Worm (Caenorhabditis elegans) whole organism, L1 larva: ENCODE results near the gene AH9.1.

ENCODE experiments used
- blmp-1 ChIP-seq: fragments of 150-350 bp; optimal IDR thresholded peaks from 2 replicates; lab custom pipeline; 2014; ENCODE audit warnings: missing biosample characterization, missing genetic modification characterization
- ceh-90 ChIP-seq: sonication (generic microtip); optimal IDR thresholded peaks from 2 replicates; lab custom pipeline; 2016; ENCODE audit warnings: missing genetic modification characterization, missing compliant biosample characterization
- ces-1 ChIP-seq: fragments of 150-350 bp; optimal IDR thresholded peaks from 2 replicates; lab custom pipeline; 2014; ENCODE audit warnings: missing biosample characterization, missing genetic modification reagents, missing genetic modification characterization
- dsc-1 ChIP-seq: sonication (generic microtip); optimal IDR thresholded peaks from 2 replicates; lab custom pipeline; 2016; ENCODE audit warnings: mild to moderate bottlenecking, missing genetic modification characterization, missing compliant biosample characterization
- efl-1 ChIP-seq, 4 experiments: fragments of 150-350 bp; optimal IDR thresholded peaks in 3 of 4; peaks in 1 of 4; 1 replicate in 1 of 4; 2 replicates in 3 of 4; lab custom pipeline; 2014; ENCODE audit warnings: missing biosample characterization in 2 of 4, missing genetic modification characterization in 2 of 4, missing genetic modification reagents in 2 of 4
- egl-13 ChIP-seq: sonication (generic microtip); optimal IDR thresholded peaks from 2 replicates; lab custom pipeline; 2016; ENCODE audit warnings: missing genotype, missing genetic modification reagents, missing genetic modification characterization, missing compliant biosample characterization
- egl-27 ChIP-seq, 2 experiments: fragments of 150-350 bp in 1 of 2; sonication (generic microtip); optimal IDR thresholded peaks; 3 replicates each; lab custom pipeline; 2017 to 2018; ENCODE audit warnings: missing biosample characterization in 2 of 2, missing genetic modification characterization in 2 of 2, missing genetic modification reagents in 2 of 2
- elt-2 ChIP-seq: sonication (generic microtip); optimal IDR thresholded peaks from 2 replicates; lab custom pipeline; 2016; ENCODE audit warnings: missing genetic modification characterization, mild to moderate bottlenecking, inconsistent platforms, missing compliant biosample characterization, missing genetic modification reagents
- elt-3 ChIP-seq, 6 experiments: fragments of 150-350 bp in 1 of 6; sonication (generic microtip); optimal IDR thresholded peaks; 2 replicates each; lab custom pipeline; 2017 to 2018; ENCODE audit warnings: missing biosample characterization in 6 of 6, missing genetic modification characterization in 6 of 6, inconsistent platforms in 1 of 6
- grh-1 ChIP-seq: fragments of 200-800 bp; sonication (Bioruptor generic); IDR thresholded peaks from 2 replicates; pipeline ENCODE4 v1.3.6; 2022; ENCODE audit warnings: missing genetic modification reagents, missing genetic modification characterization, missing compliant biosample characterization
- jun-1 ChIP-seq: fragments of 150-350 bp; optimal IDR thresholded peaks from 2 replicates; lab custom pipeline; 2014; ENCODE audit warnings: missing biosample characterization, missing genetic modification reagents, missing genetic modification characterization
- lin-14 ChIP-seq: fragments of 200-800 bp; sonication (Bioruptor generic); optimal IDR thresholded peaks from 2 replicates; lab custom pipeline; 2018; ENCODE audit warnings: mild to moderate bottlenecking, missing genetic modification characterization, moderate library complexity, missing compliant biosample characterization
- lin-35 ChIP-seq, 2 experiments: fragments of 150-350 bp; optimal IDR thresholded peaks; 2 replicates each; lab custom pipeline; 2014; ENCODE audit warnings: missing biosample characterization in 2 of 2, missing genetic modification characterization in 2 of 2, missing genetic modification reagents in 2 of 2
- lsy-2 ChIP-seq, 2 experiments: fragments of 150-350 bp; optimal IDR thresholded peaks; 2 replicates each; lab custom pipeline; 2014; ENCODE audit warnings: missing biosample characterization in 2 of 2, missing genetic modification characterization in 2 of 2
- mep-1 ChIP-seq: fragments of 150-350 bp; optimal IDR thresholded peaks from 2 replicates; lab custom pipeline; 2014; ENCODE audit warnings: missing biosample characterization, missing genetic modification characterization
- nhr-19 ChIP-seq: fragments of 200-800 bp; sonication (Bioruptor generic); conservative IDR thresholded peaks from 2 replicates; pipeline ENCODE4 v1.3.6; 2022; ENCODE audit warnings: missing genetic modification characterization, missing compliant biosample characterization
- nhr-20 ChIP-seq: sonication (generic microtip); optimal IDR thresholded peaks from 2 replicates; lab custom pipeline; 2016; ENCODE audit warnings: mild to moderate bottlenecking, missing genetic modification characterization, missing compliant biosample characterization
- nhr-47 ChIP-seq: sonication (generic microtip); optimal IDR thresholded peaks from 2 replicates; lab custom pipeline; 2016; ENCODE audit warnings: mild to moderate bottlenecking, missing genetic modification characterization, moderate library complexity, missing compliant biosample characterization
- nhr-71 ChIP-seq: sonication (generic microtip); optimal IDR thresholded peaks from 2 replicates; lab custom pipeline; 2016; ENCODE audit warnings: mild to moderate bottlenecking, missing genetic modification characterization, moderate library complexity, missing compliant biosample characterization
- nhr-85 ChIP-seq: sonication (generic microtip); peaks from one replicate; lab custom pipeline; 2016; ENCODE audit warnings: missing genetic modification characterization, inconsistent platforms, missing compliant biosample characterization
- pag-3 ChIP-seq: sonication (generic microtip); optimal IDR thresholded peaks from 2 replicates; lab custom pipeline; 2017; ENCODE audit warnings: missing genetic modification characterization, mild to moderate bottlenecking, missing compliant biosample characterization, antibody characterized with exemption, borderline replicate concordance; ENCODE audit not compliant: insufficient read depth
- pqm-1 ChIP-seq: sonication (generic microtip); optimal IDR thresholded peaks from 3 replicates; lab custom pipeline; 2017; ENCODE audit warnings: missing biosample characterization, missing genetic modification characterization
- rnt-1 ChIP-seq: sonication (generic microtip); optimal IDR thresholded peaks from 2 replicates; lab custom pipeline; 2016; ENCODE audit warnings: mild to moderate bottlenecking, missing genetic modification characterization, moderate library complexity, missing compliant biosample characterization
- skn-1 ChIP-seq: fragments of 150-350 bp; optimal IDR thresholded peaks from 2 replicates; lab custom pipeline; 2014; ENCODE audit warnings: missing biosample characterization, missing genetic modification characterization
- snpc-4 ChIP-seq: fragments of 150-350 bp; optimal IDR thresholded peaks from 2 replicates; lab custom pipeline; 2014; ENCODE audit warnings: missing biosample characterization, missing genetic modification characterization
- snu-23 ChIP-seq: sonication (generic microtip); optimal IDR thresholded peaks from 2 replicates; lab custom pipeline; 2016; ENCODE audit warnings: missing genetic modification characterization, missing compliant biosample characterization
- sox-4 ChIP-seq: sonication (generic microtip); optimal IDR thresholded peaks from 2 replicates; lab custom pipeline; 2016; ENCODE audit warnings: missing genetic modification characterization, missing compliant biosample characterization
- unc-130 ChIP-seq: fragments of 150-350 bp; optimal IDR thresholded peaks from 2 replicates; lab custom pipeline; 2017; ENCODE audit warnings: missing biosample characterization, missing genetic modification characterization, inconsistent platforms
- unc-62 ChIP-seq: fragments of 150-350 bp; optimal IDR thresholded peaks from 2 replicates; lab custom pipeline; 2014; ENCODE audit warnings: missing biosample characterization, missing genetic modification reagents, missing genetic modification characterization
- vab-15 ChIP-seq: sonication (generic microtip); optimal IDR thresholded peaks from 2 replicates; lab custom pipeline; 2017; ENCODE audit warnings: missing genotype, mild to moderate bottlenecking, missing genetic modification characterization, missing compliant biosample characterization
- zag-1 ChIP-seq: fragments of 150-350 bp; optimal IDR thresholded peaks from 2 replicates; lab custom pipeline; 2014; ENCODE audit warnings: missing biosample characterization, missing genetic modification characterization
- ztf-11 ChIP-seq, 2 experiments: sonication (generic microtip); optimal IDR thresholded peaks; 2 replicates each; lab custom pipeline; 2016 to 2017; ENCODE audit warnings: missing genetic modification characterization in 2 of 2, missing biosample characterization in 1 of 2, missing compliant biosample characterization in 1 of 2

The AH9.1 gene

DNA sequence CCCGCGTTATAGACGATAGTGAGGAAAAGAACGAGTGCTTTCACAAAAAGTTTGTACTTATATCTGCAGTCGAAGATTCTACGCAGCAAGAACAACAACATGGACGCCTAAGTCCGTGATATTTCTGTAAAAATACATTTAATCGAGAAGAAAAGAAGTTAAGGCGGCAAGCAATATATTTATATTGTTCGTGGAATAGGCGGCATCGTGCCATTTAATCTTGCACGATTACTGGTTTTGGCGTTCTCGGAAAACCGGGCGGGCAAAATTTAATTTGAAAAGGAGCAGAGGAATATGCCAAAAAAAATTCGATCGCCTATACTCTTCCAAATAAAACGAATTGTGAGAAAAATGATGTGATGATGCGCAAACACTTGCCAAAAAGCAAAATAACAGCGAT, at the start of gene AH9.1:
AH9.1 (minus strand) TSS at position 101 of the 400 bp plus-strand sequence.
- TF ChIP-seq grh-1 (no peak), snpc-4 (tag; lab: Kevin White, UChicago) (no peak), vab-15 (tag; lab: Kevin White, UChicago) (no peak), unc-130 (tag; lab: Kevin White, UChicago) (no peak), ztf-11 (tag; optimal IDR thresholded peaks at IDR 0.05; lab: Kevin White, UChicago) (no peak), unc-62 (no peak), nhr-47 (tag; lab: Kevin White, UChicago) (no peak)
- TF ChIP-seq, all 84 proteins: peak for 0

DNA sequence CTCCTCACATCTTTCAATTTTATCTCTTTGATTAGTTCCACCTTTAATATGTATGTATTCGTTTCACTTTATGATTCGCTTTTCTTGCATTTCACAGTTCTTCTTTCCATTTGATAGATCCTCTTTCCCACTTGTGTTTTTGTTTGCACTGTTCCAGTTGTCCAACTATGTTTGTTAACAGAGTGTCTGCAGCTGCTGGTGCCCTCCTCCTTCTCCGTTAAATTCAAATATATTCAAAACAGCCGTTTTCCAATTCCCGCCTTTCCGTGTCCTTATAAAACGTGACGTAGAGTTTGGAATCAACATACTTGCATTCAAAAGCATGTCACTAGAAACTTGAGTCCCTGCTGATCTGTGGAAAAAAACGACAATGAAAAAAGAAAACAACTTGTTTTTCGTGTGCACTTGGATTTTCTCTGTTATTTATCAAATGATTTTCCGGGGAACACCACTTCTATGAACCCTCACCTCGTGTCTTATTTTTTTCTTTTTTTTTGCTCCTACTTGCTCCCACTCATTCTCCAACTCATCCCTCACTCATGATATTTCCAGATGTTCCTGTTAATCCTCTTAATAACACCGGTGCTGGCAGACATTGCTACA, 47.5 kb upstream of the AH9.1 start, which contains the start of gene T10H10.2:
T10H10.2 (plus strand) TSS at position 553 of the 603 bp plus-strand sequence.
- no peak for TF ChIP-seq jun-1 (tag; lab: Kevin White, UChicago)
- TF ChIP-seq blmp-1 (tag; lab: Kevin White, UChicago): peak; percentile 51

DNA sequence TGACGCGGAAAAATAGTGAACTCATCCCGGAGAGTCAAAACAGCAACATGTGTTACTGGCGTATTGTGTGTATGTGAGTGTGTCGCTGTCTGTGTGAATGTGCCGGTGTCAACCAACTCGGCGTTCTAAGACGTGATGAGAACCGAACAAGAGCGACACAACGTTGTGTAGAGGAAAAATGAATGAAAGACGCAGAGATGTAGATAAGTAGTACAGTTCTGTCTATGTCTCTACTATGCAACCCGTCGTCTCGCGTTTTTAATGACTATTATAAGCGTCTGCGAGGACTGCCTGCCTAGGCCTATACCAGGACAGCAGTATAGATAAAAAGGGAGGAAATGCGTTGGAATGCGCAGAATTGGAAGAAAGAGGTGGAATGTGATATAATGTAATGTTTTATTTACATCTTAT, 41.2 kb upstream of the AH9.1 start:
- TF ChIP-seq mep-1 (tag; lab: Kevin White, UChicago) (peak; percentile 64), ces-1 (GFP tag; lab: Kevin White, UChicago) (no peak), snu-23 (GFP tag; lab: Kevin White, UChicago) (peak; percentile 35), pag-3 (tag; lab: Kevin White, UChicago) (no peak), zag-1 (tag; lab: Kevin White, UChicago) (no peak), efl-1 (optimal IDR thresholded peaks at IDR 0.05; lab: Kevin White, UChicago) (no peak), efl-1 (GFP tag; optimal IDR thresholded peaks at IDR 0.05 in 1 of 2; lab: Kevin White, UChicago) (peak in 1 of 2 experiments; percentile 83), skn-1 (peak; percentile 43), nhr-85 (tag; lab: Kevin White, UChicago) (peak; percentile 73), nhr-71 (tag; lab: Kevin White, UChicago) (peak; percentile 9), elt-3 (tag; optimal IDR thresholded peaks at IDR 0.05; lab: Kevin White, UChicago) (peak in 1 of 6 experiments; percentile 35), nhr-20 (tag; lab: Kevin White, UChicago) (peak; percentile 6), blmp-1 (tag; lab: Kevin White, UChicago) (peak; percentile 50), lin-14 (GFP tag; lab: Kevin White, UChicago) (peak; percentile 80), ceh-90 (tag; lab: Kevin White, UChicago) (no peak), dsc-1 (tag; lab: Kevin White, UChicago) (peak; percentile 22), jun-1 (tag; lab: Kevin White, UChicago) (no peak), lin-35 (GFP tag; optimal IDR thresholded peaks at IDR 0.05; lab: Kevin White, UChicago) (peak in 1 of 2 experiments; percentile 32), elt-2 (tag; lab: Kevin White, UChicago) (peak; percentile 27), nhr-47 (tag; lab: Kevin White, UChicago) (no peak), rnt-1 (tag; lab: Kevin White, UChicago) (peak; percentile 32), sox-4 (tag; lab: Kevin White, UChicago) (no peak), lsy-2 (tag; optimal IDR thresholded peaks at IDR 0.05; lab: Kevin White, UChicago) (peak in 1 of 2 experiments; percentile 35)

DNA sequence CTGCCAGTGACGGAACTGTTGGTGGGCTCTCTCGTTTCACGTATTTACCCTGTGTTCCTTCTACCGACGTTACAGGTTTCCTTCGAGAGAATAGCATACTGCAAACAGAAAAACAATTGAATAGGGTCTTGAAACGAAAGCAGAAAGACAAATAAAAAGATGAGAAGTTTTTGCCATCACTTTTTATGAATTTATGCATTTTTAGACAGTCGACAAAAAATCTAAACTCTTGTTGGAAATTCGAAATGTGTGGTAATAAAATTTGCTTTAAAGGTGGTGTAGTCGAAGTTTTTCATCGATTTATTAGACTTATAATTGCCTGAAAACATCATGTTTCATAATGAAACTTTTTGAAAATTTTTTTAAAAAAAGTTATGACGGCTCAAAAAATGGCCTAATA, 40.3 kb upstream of the AH9.1 start, which contains the start of gene sav-1:
sav-1 (minus strand) TSS at position 101 of the 400 bp plus-strand sequence.
- TF ChIP-seq pqm-1 (tag; lab: Kevin White, UChicago) (no peak), nhr-19 (GFP tag; lab: Robert Waterston, UW) (no peak), skn-1 (no peak), egl-27 (tag; optimal IDR thresholded peaks at IDR 0.05; lab: Kevin White, UChicago) (no peak), nhr-71 (tag; lab: Kevin White, UChicago) (no peak), egl-13 (no peak)
- TF ChIP-seq, all 84 proteins: peak for 0
